Fruit fly (Drosophila melanogaster): ENCODE measurements around the gene CG33648.

- TF ChIP-seq CG8478 (optimal IDR thresholded peaks at IDR 0.05): no peak
- no peak for TF ChIP-seq CTCF (optimal IDR thresholded peaks at IDR 0.05)
These were observed 24.9 kb downstream of the CG33648 start, which contains the start of gene CG4218 for dm6 chr2L:14549009-14549408.

All from S2 (cell line).